Worm (Caenorhabditis elegans) whole organism, young adult: ENCODE measurements around the gene T14G11.1.
A peak's percentile ranks its signal among the peaks of the same experiment; 100 is the strongest.

ENCODE experiments used
- B0019.2 ChIP-seq: fragments of 200-800 bp; sonication (Bioruptor generic); conservative IDR thresholded peaks from 2 replicates; pipeline ENCODE4 v1.3.6; 2022; ENCODE audit warnings: missing genetic modification reagents, missing genetic modification characterization, missing compliant biosample characterization
- B0035.1 ChIP-seq: sonication (generic microtip); optimal IDR thresholded peaks from 2 replicates; lab custom pipeline; 2016; ENCODE audit warnings: missing genetic modification characterization, mild to moderate bottlenecking, missing compliant biosample characterization, missing genotype, missing genetic modification reagents
- B0336.3 ChIP-seq: fragments of 200-800 bp; sonication (Bioruptor generic); IDR thresholded peaks from 2 replicates; pipeline ENCODE4 v1.3.6; 2022; ENCODE audit warnings: missing genetic modification characterization, missing compliant biosample characterization
- D2030.7 ChIP-seq: fragments of 200-800 bp; sonication (Bioruptor generic); IDR thresholded peaks from 2 replicates; pipeline ENCODE4 v1.3.6; 2022; ENCODE audit warnings: missing genetic modification reagents, missing genetic modification characterization, missing compliant biosample characterization
- F49E8.2 ChIP-seq: sonication (generic microtip); optimal IDR thresholded peaks from 3 replicates; lab custom pipeline; 2017; ENCODE audit warnings: missing genetic modification characterization, mild to moderate bottlenecking, missing compliant biosample characterization, antibody characterized with exemption, moderate library complexity; ENCODE audit not compliant: insufficient read depth
- K11D2.4 ChIP-seq: fragments of 200-800 bp; sonication (Bioruptor generic); IDR thresholded peaks from 2 replicates; pipeline ENCODE4 v1.3.6; 2022; ENCODE audit warnings: missing genetic modification reagents, missing genetic modification characterization, missing compliant biosample characterization
- K12H6.12 ChIP-seq: fragments of 200-800 bp; sonication (Bioruptor generic); optimal IDR thresholded peaks from 2 replicates; lab custom pipeline; 2018; ENCODE audit warnings: mild to moderate bottlenecking, missing genetic modification characterization, missing compliant biosample characterization
- T26A5.8 ChIP-seq: sonication (generic microtip); optimal IDR thresholded peaks from 2 replicates; lab custom pipeline; 2016; ENCODE audit warnings: missing genetic modification characterization, missing compliant biosample characterization
- ZK185.1 ChIP-seq: sonication (generic microtip); optimal IDR thresholded peaks from 2 replicates; lab custom pipeline; 2016; ENCODE audit warnings: mild to moderate bottlenecking, missing genetic modification characterization, missing compliant biosample characterization; ENCODE audit not compliant: poor library complexity, severe bottlenecking
- akir-1 ChIP-seq: fragments of 200-800 bp; sonication (Bioruptor generic); optimal IDR thresholded peaks from 2 replicates; lab custom pipeline; 2018; ENCODE audit warnings: mild to moderate bottlenecking, missing genetic modification characterization, moderate library complexity, missing compliant biosample characterization
- athp-1 ChIP-seq: sonication (generic microtip); optimal IDR thresholded peaks from 2 replicates; lab custom pipeline; 2017; ENCODE audit warnings: mild to moderate bottlenecking, missing genetic modification characterization, missing compliant biosample characterization
- attf-6 ChIP-seq: fragments of 200-800 bp; sonication (Bioruptor generic); IDR thresholded peaks from 2 replicates; pipeline ENCODE4 v1.3.6; 2022; ENCODE audit warnings: missing genetic modification reagents, missing genetic modification characterization, missing compliant biosample characterization
- chd-7 ChIP-seq: sonication (generic microtip); optimal IDR thresholded peaks from 2 replicates; lab custom pipeline; 2016; ENCODE audit warnings: mild to moderate bottlenecking, missing genetic modification characterization, moderate library complexity, missing compliant biosample characterization
- efl-1 ChIP-seq: fragments of 150-350 bp; optimal IDR thresholded peaks from 2 replicates; lab custom pipeline; 2014; ENCODE audit warnings: missing biosample characterization, missing genetic modification reagents, missing genetic modification characterization
- let-526 ChIP-seq: fragments of 200-800 bp; sonication (Bioruptor generic); IDR thresholded peaks from 2 replicates; pipeline ENCODE4 v1.3.6; 2022; ENCODE audit warnings: missing genetic modification reagents, missing genetic modification characterization, missing compliant biosample characterization
- lin-35 ChIP-seq, 3 experiments: fragments of 150-350 bp in 2 of 3; sonication (generic microtip) in 1 of 3; optimal IDR thresholded peaks; 2 replicates each; lab custom pipeline; 2014 to 2018; ENCODE audit warnings: missing biosample characterization in 3 of 3, missing genetic modification characterization in 3 of 3, missing genetic modification reagents in 3 of 3
- lin-54 ChIP-seq: fragments of 200-800 bp; sonication (Bioruptor generic); optimal IDR thresholded peaks from 2 replicates; lab custom pipeline; 2018; ENCODE audit warnings: mild to moderate bottlenecking, missing genetic modification characterization, missing compliant biosample characterization
- madf-6 ChIP-seq: fragments of 200-800 bp; sonication (Bioruptor generic); IDR thresholded peaks from 2 replicates; pipeline ENCODE4 v1.3.6; 2022; ENCODE audit warnings: missing genetic modification reagents, missing genetic modification characterization, missing compliant biosample characterization
- mcd-1 ChIP-seq: fragments of 200-800 bp; sonication (Bioruptor generic); IDR thresholded peaks from 2 replicates; pipeline ENCODE4 v1.3.6; 2022; ENCODE audit warnings: missing genetic modification reagents, missing genetic modification characterization, missing compliant biosample characterization
- mel-28 ChIP-seq: sonication (generic microtip); optimal IDR thresholded peaks from 2 replicates; lab custom pipeline; 2016; ENCODE audit warnings: borderline replicate concordance, mild to moderate bottlenecking, missing genetic modification characterization, missing compliant biosample characterization
- mes-4 ChIP-seq: sonication (generic microtip); optimal IDR thresholded peaks from 2 replicates; lab custom pipeline; 2016; ENCODE audit warnings: missing genotype, missing genetic modification characterization, missing compliant biosample characterization
- nhr-27 ChIP-seq: fragments of 200-800 bp; sonication (Bioruptor generic); optimal IDR thresholded peaks from 2 replicates; lab custom pipeline; 2018; ENCODE audit warnings: mild to moderate bottlenecking, missing genetic modification characterization, moderate library complexity, missing compliant biosample characterization
- nhr-80 ChIP-seq: sonication (generic microtip); optimal IDR thresholded peaks from 2 replicates; lab custom pipeline; 2016; ENCODE audit warnings: missing genetic modification characterization, missing compliant biosample characterization
- pha-4 ChIP-seq: fragments of 150-350 bp; sonication (generic microtip); optimal IDR thresholded peaks from 2 replicates; lab custom pipeline; 2014; ENCODE audit warnings: missing biosample characterization, missing genetic modification reagents, missing genetic modification characterization
- sea-2 ChIP-seq: fragments of 200-800 bp; sonication (Bioruptor generic); IDR thresholded peaks from 2 replicates; pipeline ENCODE4 v1.3.6; 2022; ENCODE audit warnings: missing genetic modification characterization, missing compliant biosample characterization
- snpc-1.1 ChIP-seq: sonication (generic microtip); optimal IDR thresholded peaks from 2 replicates; lab custom pipeline; 2017; ENCODE audit warnings: missing genetic modification characterization, mild to moderate bottlenecking, missing compliant biosample characterization, antibody characterized with exemption, moderate library complexity, missing genotype, missing genetic modification reagents; ENCODE audit not compliant: insufficient read depth
- snpc-4 ChIP-seq, 5 experiments: fragments of 150-350 bp in 1 of 5; sonication (generic microtip) in 4 of 5; optimal IDR thresholded peaks; 2 replicates each; lab custom pipeline; 2014 to 2018; ENCODE audit warnings: missing genetic modification characterization in 5 of 5, missing biosample characterization in 3 of 5, antibody characterized with exemption in 2 of 5, mild to moderate bottlenecking in 2 of 5, missing compliant biosample characterization in 2 of 5, missing genotype in 2 of 5, moderate library complexity in 2 of 5, missing genetic modification reagents in 1 of 5
- unc-62 ChIP-seq: fragments of 150-350 bp; optimal IDR thresholded peaks from 2 replicates; lab custom pipeline; 2014; ENCODE audit warnings: missing biosample characterization, missing genetic modification reagents, missing genetic modification characterization
- zfh-2 ChIP-seq: fragments of 200-800 bp; sonication (Bioruptor generic); conservative IDR thresholded peaks from 2 replicates; pipeline ENCODE4 v1.3.6; 2022; ENCODE audit warnings: missing genetic modification reagents, missing genetic modification characterization, missing compliant biosample characterization
- ztf-6 ChIP-seq: fragments of 200-800 bp; sonication (Bioruptor generic); IDR thresholded peaks from 2 replicates; pipeline ENCODE4 v1.3.6; 2022; ENCODE audit warnings: missing genetic modification reagents, missing genetic modification characterization, missing compliant biosample characterization

T14G11.1 gene

DNA sequence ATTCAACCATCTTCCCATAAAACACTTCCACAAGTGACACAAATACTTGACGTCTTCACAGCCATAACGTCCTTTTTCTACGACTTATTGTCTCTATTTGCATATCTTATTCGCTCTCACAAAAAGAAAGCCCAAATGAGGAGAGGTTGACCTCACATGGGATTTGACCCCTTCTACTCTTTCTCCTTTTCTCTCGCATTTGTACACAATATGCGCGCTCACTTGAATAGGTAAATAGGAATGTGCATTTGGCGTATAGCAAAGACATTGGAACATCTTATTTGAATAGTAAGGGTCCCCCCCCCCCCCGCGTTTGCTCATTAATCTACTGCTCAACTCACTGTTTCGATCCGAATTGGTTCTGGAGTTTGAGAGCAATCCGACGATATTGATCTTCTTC, 11.9 kb downstream of the T14G11.1 start:
- no peak for TF ChIP-seq B0336.3 (GFP tag; lab: Robert Waterston, UW)
- TF ChIP-seq attf-6 (GFP tag; lab: Robert Waterston, UW) = no peak
- no peak for TF ChIP-seq B0035.1 (tag; lab: Kevin White, UChicago)
- TF ChIP-seq K11D2.4 (GFP tag; lab: Robert Waterston, UW) = no peak
- no peak for TF ChIP-seq unc-62 (GFP tag; lab: Kevin White, UChicago)
- TF ChIP-seq F49E8.2 (tag; lab: Kevin White, UChicago) = no peak
- no peak for TF ChIP-seq K12H6.12 (tag; lab: Kevin White, UChicago)
- no peak for TF ChIP-seq chd-7 (tag; lab: Kevin White, UChicago)
- TF ChIP-seq madf-6 (GFP tag; lab: Robert Waterston, UW) = no peak

DNA sequence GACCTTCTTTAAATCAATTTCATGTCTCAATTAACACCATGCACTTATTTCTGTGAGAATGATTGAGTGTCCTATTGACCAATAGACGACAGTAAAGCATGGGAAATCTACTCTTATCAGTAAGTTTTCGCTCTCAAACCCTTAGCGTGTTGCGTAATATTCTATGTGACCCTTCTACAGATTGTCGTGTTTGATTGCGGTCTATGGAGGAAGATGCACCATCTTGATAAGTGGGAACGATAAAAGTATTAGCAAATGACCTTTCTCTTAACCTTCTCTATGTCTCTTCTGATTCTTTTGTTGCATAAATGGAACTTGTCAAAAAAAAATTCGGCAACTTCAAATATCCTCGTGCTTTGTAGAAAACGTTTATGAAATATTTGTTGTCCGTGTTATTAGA, 15.1 kb downstream of the T14G11.1 start:
- TF ChIP-seq snpc-1.1 (tag; lab: Kevin White, UChicago) (no peak), let-526 (GFP tag; lab: Robert Waterston, UW) (no peak), pha-4 (no peak), snpc-4 (GFP tag; optimal IDR thresholded peaks at IDR 0.05; lab: Kevin White, UChicago) (no peak), snpc-4 (tag; optimal IDR thresholded peaks at IDR 0.05; lab: Kevin White, UChicago) (no peak), sea-2 (GFP tag; lab: Robert Waterston, UW) (no peak), nhr-80 (tag; lab: Kevin White, UChicago) (peak; percentile 42), efl-1 (no peak)

- TF ChIP-seq mcd-1 (no peak), mel-28 (tag; lab: Kevin White, UChicago) (no peak), akir-1 (GFP tag; lab: Kevin White, UChicago) (no peak), D2030.7 (no peak), nhr-27 (tag; lab: Kevin White, UChicago) (no peak), mes-4 (no peak), B0019.2 (GFP tag; lab: Robert Waterston, UW) (no peak)
- TF ChIP-seq, all 124 proteins: peak for 0
These were observed 16.1 kb downstream of the T14G11.1 start for ce11 chrX:2704768-2705486.

DNA sequence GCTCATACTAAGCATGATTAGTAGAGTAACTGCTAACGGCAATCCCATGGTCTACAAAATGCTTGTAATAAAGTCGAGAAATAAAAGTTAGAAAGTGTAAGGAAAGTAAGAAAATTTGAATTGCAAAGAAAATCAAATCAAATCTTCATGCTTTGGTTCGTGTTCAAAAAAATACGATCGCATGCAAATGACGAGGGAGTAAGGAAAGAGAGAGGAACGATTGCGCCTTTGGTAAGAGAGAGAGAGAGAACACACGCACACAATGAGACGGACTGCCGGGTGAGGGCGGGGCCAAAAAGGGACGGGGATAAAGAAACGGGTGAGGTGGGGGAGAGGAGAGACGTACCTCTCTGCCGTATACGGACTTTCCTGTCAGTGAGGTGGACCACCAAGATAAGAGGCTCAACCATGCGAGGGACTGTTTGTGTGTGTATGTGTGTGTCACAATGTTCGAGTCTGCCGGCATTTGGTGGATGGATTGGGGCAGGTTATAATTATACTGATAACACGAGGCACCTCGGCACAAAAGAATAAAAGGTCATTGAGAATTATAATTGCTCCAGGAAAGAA, 17.1 kb downstream of the T14G11.1 start, which contains the start of gene igcm-3:
Gene igcm-3, minus strand, starts transcription at position 51 of the 570 bp plus-strand sequence.
- TF ChIP-seq ZK185.1 (tag; lab: Kevin White, UChicago) = no peak
- TF ChIP-seq ztf-6 (GFP tag; lab: Robert Waterston, UW) = no peak
- TF ChIP-seq let-526 (GFP tag; lab: Robert Waterston, UW) = no peak
- TF ChIP-seq athp-1 (tag; lab: Kevin White, UChicago) = no peak
- no peak for TF ChIP-seq T26A5.8
- TF ChIP-seq lin-35 (GFP tag; optimal IDR thresholded peaks at IDR 0.05; lab: Kevin White, UChicago) = no peak
- TF ChIP-seq lin-54 (GFP tag; lab: Kevin White, UChicago) = no peak
- peak; percentile 45; the same call in 1 of the 2 replicates for TF ChIP-seq zfh-2 (GFP tag; lab: Robert Waterston, UW)
- no peak for TF ChIP-seq F49E8.2 (tag; lab: Kevin White, UChicago)
